Fruit fly (Drosophila melanogaster) whole organism, pupa: ENCODE data around the gene Pbp45.

Experiments used
- CG10348 ChIP-seq: fragments of 200-800 bp; sonication (Bioruptor generic); IDR thresholded peaks from 2 replicates; pipeline ENCODE4 v1.3.6; 2022; ENCODE audit warnings: missing biosample characterization, missing genetic modification characterization
- CG12605 ChIP-seq: fragments of 200-800 bp; sonication (Bioruptor generic); IDR thresholded peaks from 2 replicates; pipeline ENCODE4 v1.3.6; 2022; ENCODE audit warnings: missing biosample characterization, missing genetic modification characterization
- CG13204 ChIP-seq: fragments of 200-800 bp; sonication (Bioruptor generic); optimal IDR thresholded peaks from 2 replicates; lab custom pipeline; 2018; ENCODE audit warnings: missing biosample characterization, mild to moderate bottlenecking, missing genetic modification characterization, moderate library complexity
- CG14655 ChIP-seq: fragments of 200-800 bp; sonication (Bioruptor generic); optimal IDR thresholded peaks from 3 replicates; lab custom pipeline; 2017; ENCODE audit warnings: mild to moderate bottlenecking, missing biosample characterization, missing genetic modification reagents, missing genetic modification characterization
- CG15710 ChIP-seq: fragments of 200-800 bp; sonication (Bioruptor generic); optimal IDR thresholded peaks from 2 replicates; lab custom pipeline; 2018; ENCODE audit warnings: missing biosample characterization, mild to moderate bottlenecking, missing genetic modification characterization, moderate library complexity
- CG17806 ChIP-seq: fragments of 200-800 bp; sonication (Bioruptor generic); optimal IDR thresholded peaks from 2 replicates; lab custom pipeline; 2018; ENCODE audit warnings: missing biosample characterization, mild to moderate bottlenecking, missing genetic modification characterization, moderate library complexity
- CG32121 ChIP-seq: fragments of 200-800 bp; sonication (Bioruptor generic); IDR thresholded peaks from 2 replicates; pipeline ENCODE4 v1.3.6; 2022; ENCODE audit warnings: missing biosample characterization, missing genetic modification characterization
- CG34367 ChIP-seq: fragments of 200-800 bp; sonication (Bioruptor generic); optimal IDR thresholded peaks from 2 replicates; lab custom pipeline; 2018; ENCODE audit warnings: missing biosample characterization, mild to moderate bottlenecking, missing genetic modification characterization
- CG4496 ChIP-seq: fragments of 200-800 bp; sonication (Bioruptor generic); IDR thresholded peaks from 3 replicates; pipeline ENCODE4 v1.3.6; 2022; ENCODE audit warnings: missing biosample characterization, missing genetic modification characterization
- CG8159 ChIP-seq: fragments of 200-800 bp; sonication (Bioruptor generic); optimal IDR thresholded peaks from 3 replicates; lab custom pipeline; 2018; ENCODE audit warnings: missing biosample characterization, mild to moderate bottlenecking, missing genetic modification characterization, moderate library complexity
- CG8301 ChIP-seq: fragments of 200-800 bp; sonication (Bioruptor generic); optimal IDR thresholded peaks from 2 replicates; lab custom pipeline; 2018; ENCODE audit warnings: missing biosample characterization, mild to moderate bottlenecking, missing genetic modification characterization
- CG9948 ChIP-seq: fragments of 200-800 bp; sonication (Bioruptor generic); optimal IDR thresholded peaks from 2 replicates; lab custom pipeline; 2018; ENCODE audit warnings: missing biosample characterization, mild to moderate bottlenecking, missing genetic modification characterization, moderate library complexity
- D1 ChIP-seq: fragments of 200-800 bp; sonication (Bioruptor generic); optimal IDR thresholded peaks from 2 replicates; lab custom pipeline; 2018; ENCODE audit warnings: missing biosample characterization, mild to moderate bottlenecking, missing genetic modification characterization, moderate library complexity
- EcR ChIP-seq: fragments of 200-800 bp; sonication (Bioruptor generic); optimal IDR thresholded peaks from 3 replicates; lab custom pipeline; 2019; ENCODE audit warnings: missing biosample characterization, missing genetic modification characterization, mild to moderate bottlenecking, moderate library complexity, missing genetic modification reagents
- Ets98B ChIP-seq: fragments of 200-800 bp; sonication (Bioruptor generic); IDR thresholded peaks from 2 replicates; pipeline ENCODE4 v1.3.6; 2022; ENCODE audit warnings: missing biosample characterization, missing genetic modification characterization
- Pif1A ChIP-seq: fragments of 200-800 bp; sonication (Bioruptor generic); optimal IDR thresholded peaks from 3 replicates; lab custom pipeline; 2016; ENCODE audit warnings: missing biosample characterization, missing genetic modification characterization
- Pif1B ChIP-seq: fragments of 200-800 bp; sonication (Bioruptor generic); optimal IDR thresholded peaks from 3 replicates; lab custom pipeline; 2016; ENCODE audit warnings: missing biosample characterization, missing genetic modification characterization
- Snoo ChIP-seq: fragments of 200-800 bp; sonication (Bioruptor generic); optimal IDR thresholded peaks from 3 replicates; lab custom pipeline; 2017; ENCODE audit warnings: missing biosample characterization, mild to moderate bottlenecking, missing genetic modification characterization, inconsistent platforms
- fd96Ca ChIP-seq: fragments of 200-800 bp; sonication (Bioruptor generic); IDR thresholded peaks from 3 replicates; pipeline ENCODE4 v1.3.6; 2022; ENCODE audit warnings: missing biosample characterization, missing genetic modification characterization
- gl ChIP-seq: fragments of 200-800 bp; sonication (Bioruptor generic); optimal IDR thresholded peaks from 2 replicates; lab custom pipeline; 2018; ENCODE audit warnings: missing biosample characterization, mild to moderate bottlenecking, missing genetic modification characterization
- rn ChIP-seq: fragments of 200-800 bp; sonication (Bioruptor generic); IDR thresholded peaks from 2 replicates; pipeline ENCODE4 v1.3.6; 2022; ENCODE audit warnings: missing biosample characterization, missing genetic modification characterization

Gene Pbp45

DNA sequence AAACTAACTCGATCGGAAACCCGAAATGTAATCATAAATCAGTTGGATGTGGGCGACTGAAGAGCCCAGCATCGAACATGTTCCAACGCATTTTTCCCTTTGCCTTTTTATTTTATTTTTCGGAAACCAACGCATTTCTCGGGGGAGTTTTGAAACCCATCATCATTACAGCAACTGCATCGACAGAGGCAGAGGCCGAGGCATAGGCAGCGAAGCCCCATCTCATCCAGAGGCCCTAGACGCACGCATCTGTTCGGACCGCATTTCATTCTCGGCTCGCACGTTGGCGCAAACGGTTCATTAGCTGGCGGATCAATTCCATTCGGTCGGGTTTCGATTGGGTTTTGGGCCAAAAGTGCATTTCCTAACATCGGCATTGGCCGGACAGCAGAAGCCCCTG lies 13.8 kb downstream of the Pbp45 start, which contains the start of gene CG4576:
CG4576 (plus strand) TSS at position 227 of the 400 bp plus-strand sequence.
- TF ChIP-seq rn (GFP tag; lab: Robert Waterston, UW) (no peak), EcR (GFP tag; lab: Kevin White, UChicago) (peak; percentile 15)

- TF ChIP-seq Ets98B (GFP tag; lab: Robert Waterston, UW) (peak; percentile 64), fd96Ca (GFP tag; lab: Robert Waterston, UW) (peak; percentile 54; the same call in 1 of the 3 replicates), Snoo (tag; lab: Kevin White, UChicago) (no peak), CG13204 (GFP tag; lab: Kevin White, UChicago) (no peak), D1 (no peak), EcR (GFP tag; lab: Kevin White, UChicago) (no peak), Pif1A (GFP tag; lab: Kevin White, UChicago) (peak; percentile 42), rn (GFP tag; lab: Robert Waterston, UW) (no peak), CG8301 (tag; lab: Kevin White, UChicago) (no peak), CG17806 (tag; lab: Kevin White, UChicago) (peak; percentile 23), CG15710 (no peak), CG8159 (tag; lab: Kevin White, UChicago) (no peak), CG10348 (no peak), Pif1B (peak; percentile 5), gl (tag; lab: Kevin White, UChicago) (no peak), CG12605 (GFP tag; lab: Robert Waterston, UW) (no peak), CG32121 (GFP tag; lab: Robert Waterston, UW) (peak; percentile 38; the same call in 1 of the 2 replicates), CG14655 (GFP tag; lab: Kevin White, UChicago) (no peak), CG9948 (tag; lab: Kevin White, UChicago) (peak; percentile 19), CG4496 (GFP tag; lab: Robert Waterston, UW) (peak; percentile 72; the same call in 2 of the 3 replicates), CG34367 (tag; lab: Kevin White, UChicago) (no peak)
Measured at dm6 chr3R:15816276-15816675, 23.0 kb downstream of the Pbp45 start.

DNA sequence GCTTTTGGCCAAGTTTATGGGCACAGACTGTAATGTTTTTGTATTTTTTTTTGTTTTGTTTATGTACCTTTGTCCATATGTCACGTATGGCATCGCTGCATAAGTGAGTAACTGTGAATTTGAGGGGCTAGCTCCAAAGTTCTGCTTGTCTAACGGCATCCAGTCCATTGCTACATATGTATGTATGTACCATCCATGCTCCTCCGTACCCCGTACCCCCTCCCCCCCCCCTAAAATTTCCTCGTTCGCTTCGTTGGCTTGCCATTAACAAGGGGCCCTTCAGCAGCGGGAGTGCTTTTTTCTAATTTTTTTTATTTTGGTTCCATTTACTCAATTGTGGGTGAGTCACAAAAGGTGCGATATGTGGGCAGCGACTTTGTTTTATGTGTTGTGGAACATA lies 25.2 kb downstream of the Pbp45 start:
- TF ChIP-seq CG13204 (GFP tag; lab: Kevin White, UChicago) = no peak
- no peak for TF ChIP-seq EcR (GFP tag; lab: Kevin White, UChicago)
- no peak for TF ChIP-seq Pif1B
- no peak for TF ChIP-seq CG12605 (GFP tag; lab: Robert Waterston, UW)
- no peak for TF ChIP-seq Snoo (tag; lab: Kevin White, UChicago)
- no peak for TF ChIP-seq CG8159 (tag; lab: Kevin White, UChicago)
- no peak for TF ChIP-seq CG17806 (tag; lab: Kevin White, UChicago)
- TF ChIP-seq CG8301 (tag; lab: Kevin White, UChicago) = no peak
- no peak for TF ChIP-seq CG14655 (GFP tag; lab: Kevin White, UChicago)
- no peak for TF ChIP-seq CG4496 (GFP tag; lab: Robert Waterston, UW)
- no peak for TF ChIP-seq CG10348
- no peak for TF ChIP-seq D1
- TF ChIP-seq CG9948 (tag; lab: Kevin White, UChicago) = no peak
- no peak for TF ChIP-seq rn (GFP tag; lab: Robert Waterston, UW)
- TF ChIP-seq CG15710 = no peak
- TF ChIP-seq fd96Ca (GFP tag; lab: Robert Waterston, UW) = no peak
- no peak for TF ChIP-seq CG34367 (tag; lab: Kevin White, UChicago)
- no peak for TF ChIP-seq Ets98B (GFP tag; lab: Robert Waterston, UW)
- no peak for TF ChIP-seq Pif1A (GFP tag; lab: Kevin White, UChicago)
- TF ChIP-seq gl (tag; lab: Kevin White, UChicago) = no peak

dm6 chr3R:15810369-15810768 lies 28.9 kb downstream of the Pbp45 start:
- TF ChIP-seq CG8159 (tag; lab: Kevin White, UChicago) (no peak), fd96Ca (GFP tag; lab: Robert Waterston, UW) (no peak), Pif1B (no peak), CG9948 (tag; lab: Kevin White, UChicago) (no peak), CG32121 (GFP tag; lab: Robert Waterston, UW) (no peak), EcR (GFP tag; lab: Kevin White, UChicago) (no peak), CG13204 (GFP tag; lab: Kevin White, UChicago) (peak; percentile 33)

DNA sequence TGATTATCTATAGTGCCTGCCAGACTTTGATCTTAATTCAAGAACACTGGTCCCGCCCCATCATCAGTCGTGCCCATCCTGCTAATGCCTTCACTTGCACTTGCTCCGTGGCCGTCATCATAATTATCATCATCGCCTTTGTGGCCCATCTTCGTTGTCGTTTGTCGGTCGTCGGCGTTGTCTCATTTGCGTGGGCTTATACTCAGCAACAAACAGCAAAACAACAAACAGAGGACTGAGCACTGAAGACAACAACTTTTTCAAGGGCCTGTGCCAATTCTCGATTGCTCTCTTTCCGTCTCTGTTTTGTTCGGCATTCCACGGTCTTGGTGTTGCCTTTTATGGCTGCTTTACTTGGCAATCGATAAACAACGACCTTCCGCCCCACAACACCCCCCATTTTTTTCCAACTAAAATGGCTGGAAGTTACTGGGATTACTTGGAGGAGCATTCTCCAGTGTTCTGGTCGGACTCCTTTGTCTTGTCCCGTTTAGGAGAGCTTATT lies 31.4 kb downstream of the Pbp45 start:
- TF ChIP-seq CG15710 (no peak), gl (tag; lab: Kevin White, UChicago) (peak; percentile 30), EcR (GFP tag; lab: Kevin White, UChicago) (peak; percentile 64), CG12605 (GFP tag; lab: Robert Waterston, UW) (no peak)
- TF ChIP-seq, all 21 proteins: peak for 2

- TF ChIP-seq Snoo (tag; lab: Kevin White, UChicago) (peak; percentile 15), CG32121 (GFP tag; lab: Robert Waterston, UW) (no peak)
- TF ChIP-seq, all 21 proteins: peak for 1
Measured at dm6 chr3R:15807306-15807705, 32.0 kb downstream of the Pbp45 start.

DNA sequence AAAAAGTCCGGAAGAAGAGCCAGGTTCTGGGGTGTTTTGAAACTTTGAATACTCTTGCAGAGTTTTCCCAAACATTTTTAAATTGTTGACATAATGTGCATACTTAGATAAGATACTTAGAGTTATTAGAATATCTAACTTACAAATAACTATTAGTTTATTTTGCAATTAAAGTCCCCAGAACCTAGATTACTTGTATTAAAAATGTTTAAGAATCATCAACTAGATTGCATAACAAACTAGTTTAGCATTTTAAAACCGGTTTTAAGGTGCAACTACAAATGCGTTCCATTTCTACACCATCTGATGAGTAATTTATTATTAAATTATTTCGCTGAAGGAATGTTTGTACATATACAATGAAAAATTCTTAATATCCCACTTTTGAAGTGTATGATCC lies 33.0 kb downstream of the Pbp45 start:
- peak; percentile 0 for TF ChIP-seq Snoo (tag; lab: Kevin White, UChicago)
- TF ChIP-seq CG13204 (GFP tag; lab: Kevin White, UChicago) = no peak
- TF ChIP-seq CG12605 (GFP tag; lab: Robert Waterston, UW) = no peak
- TF ChIP-seq Pif1A (GFP tag; lab: Kevin White, UChicago) = no peak
- TF ChIP-seq rn (GFP tag; lab: Robert Waterston, UW) = no peak
- TF ChIP-seq CG4496 (GFP tag; lab: Robert Waterston, UW) = no peak
- TF ChIP-seq CG8159 (tag; lab: Kevin White, UChicago) = peak; percentile 10
- TF ChIP-seq CG8301 (tag; lab: Kevin White, UChicago) = peak; percentile 52
- TF ChIP-seq CG10348 = no peak
- no peak for TF ChIP-seq Ets98B (GFP tag; lab: Robert Waterston, UW)
- TF ChIP-seq EcR (GFP tag; lab: Kevin White, UChicago) = no peak
- no peak for TF ChIP-seq fd96Ca (GFP tag; lab: Robert Waterston, UW)
